Worm (Caenorhabditis elegans): ENCODE data around the gene D2096.10.
A peak's percentile ranks its signal among the peaks of the same experiment; 100 is the strongest.

The D2096.10 gene

DNA sequence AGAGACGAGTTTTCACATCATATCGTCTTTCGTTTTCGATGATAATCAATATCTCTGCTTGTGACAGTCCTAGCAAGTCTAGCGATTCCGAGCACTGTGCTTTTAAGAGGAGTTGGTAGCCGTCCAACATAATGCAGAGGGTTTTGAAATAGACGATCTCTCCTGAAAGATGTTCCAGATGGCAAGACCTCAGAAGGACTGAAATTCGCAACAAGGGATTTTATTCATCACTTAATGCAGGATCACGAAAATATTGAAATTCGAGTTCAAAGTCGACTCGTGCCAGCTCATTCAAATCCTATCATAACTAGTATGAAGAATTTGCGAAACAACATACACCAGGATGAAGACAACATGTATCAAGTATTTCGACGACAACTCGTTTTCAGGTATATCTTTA lies 11.5 kb downstream of the D2096.10 start, which contains the start of gene D2096.7 (continued):
- no peak for TF ChIP-seq nhr-237 (tag; optimal IDR thresholded peaks at IDR 0.05)
- no peak for TF ChIP-seq ces-1 (GFP tag; optimal IDR thresholded peaks at IDR 0.05)
- TF ChIP-seq jun-1 (tag; optimal IDR thresholded peaks at IDR 0.05) = no peak
- peak; percentile 89 for TF ChIP-seq Y105C5A.15 (GFP tag; IDR thresholded peaks at IDR 0.05)
- TF ChIP-seq dmd-8 (GFP tag; IDR thresholded peaks at IDR 0.05) = peak; percentile 64; the same call in 1 of the 2 replicates
- TF ChIP-seq lir-3 (tag; optimal IDR thresholded peaks at IDR 0.05) = no peak
- TF ChIP-seq fkh-10 (GFP tag; optimal IDR thresholded peaks at IDR 0.05) = no peak
- no peak for TF ChIP-seq nhr-25 (tag; optimal IDR thresholded peaks at IDR 0.05; ENCODE audit: borderline replicate concordance, insufficient read depth)
- TF ChIP-seq F44E2.7 (GFP tag; IDR thresholded peaks at IDR 0.05) = no peak
- TF ChIP-seq R02D3.7 (tag; optimal IDR thresholded peaks at IDR 0.05) = no peak
- peak; percentile 51 for TF ChIP-seq T20F7.1 (GFP tag; optimal IDR thresholded peaks at IDR 0.05)
- no peak for TF ChIP-seq pqm-1 (tag; optimal IDR thresholded peaks at IDR 0.05)
- TF ChIP-seq daf-12 (tag; optimal IDR thresholded peaks at IDR 0.05) = no peak
- TF ChIP-seq unc-130 (GFP tag; optimal IDR thresholded peaks at IDR 0.05) = peak; percentile 70
- peak; percentile 94 for TF ChIP-seq F49E8.2 (tag; optimal IDR thresholded peaks at IDR 0.05; ENCODE audit: borderline replicate concordance)
- TF ChIP-seq snpc-4 (tag; optimal IDR thresholded peaks at IDR 0.05) = no peak
- TF ChIP-seq ceh-20 (GFP tag; IDR thresholded peaks at IDR 0.05) = no peak
- no peak for TF ChIP-seq ceh-32 (tag; optimal IDR thresholded peaks at IDR 0.05; ENCODE audit: poor library complexity)
- peak; percentile 69 for TF ChIP-seq egl-43 (GFP tag; IDR thresholded peaks at IDR 0.05)
- no peak for TF ChIP-seq egl-27 (tag; optimal IDR thresholded peaks at IDR 0.05)
- 0 out of 2 replicates have a peak, but pooled peaks have one; percentile 23 for TF ChIP-seq ZK337.2 (GFP tag; IDR thresholded peaks at IDR 0.05)
- TF ChIP-seq lin-13 (GFP tag; optimal IDR thresholded peaks at IDR 0.05) = peak; percentile 64
- TF ChIP-seq attf-4 (tag; optimal IDR thresholded peaks at IDR 0.05) = no peak
- peak; percentile 58 for TF ChIP-seq nhr-102 (tag; optimal IDR thresholded peaks at IDR 0.05)
- TF ChIP-seq php-3 (GFP tag; IDR thresholded peaks at IDR 0.05) = no peak
- TF ChIP-seq lin-1 (GFP tag; IDR thresholded peaks at IDR 0.05) = 0 out of 2 replicates have a peak, but pooled peaks have one; percentile 40
- no peak for TF ChIP-seq hlh-11 (tag; optimal IDR thresholded peaks at IDR 0.05)
- TF ChIP-seq madf-9 (GFP tag; conservative IDR thresholded peaks at IDR 0.05) = no peak
- no peak for TF ChIP-seq hif-1 (tag; optimal IDR thresholded peaks at IDR 0.05)
- peak; percentile 69 for TF ChIP-seq T26A8.4 (GFP tag; IDR thresholded peaks at IDR 0.05)
- TF ChIP-seq dve-1 (tag; optimal IDR thresholded peaks at IDR 0.05; ENCODE audit: insufficient read depth) = no peak
- TF ChIP-seq gei-8 (GFP tag; optimal IDR thresholded peaks at IDR 0.05) = no peak
- TF ChIP-seq ceh-82 (tag; optimal IDR thresholded peaks at IDR 0.05) = no peak
- no peak for TF ChIP-seq unc-62 (GFP tag; optimal IDR thresholded peaks at IDR 0.05 in 1 of 2)
- TF ChIP-seq unc-62 (tag; optimal IDR thresholded peaks at IDR 0.05) = no peak
- no peak for TF ChIP-seq nhr-76 (tag; optimal IDR thresholded peaks at IDR 0.05)
- TF ChIP-seq ama-1 (optimal IDR thresholded peaks at IDR 0.05) = peak; percentile 89
- TF ChIP-seq nhr-41 (GFP tag; IDR thresholded peaks at IDR 0.05) = no peak
- TF ChIP-seq ztf-11 (tag; optimal IDR thresholded peaks at IDR 0.05) = no peak
- TF ChIP-seq dmd-9 (GFP tag; IDR thresholded peaks at IDR 0.05) = no peak
- TF ChIP-seq ztf-7 (tag; optimal IDR thresholded peaks at IDR 0.05) = no peak
- no peak for TF ChIP-seq F37D6.2 (tag; optimal IDR thresholded peaks at IDR 0.05)
- 0 out of 2 replicates have a peak, but pooled peaks have one; percentile 36 for TF ChIP-seq zfp-3 (GFP tag; conservative IDR thresholded peaks at IDR 0.05)
- no peak for TF ChIP-seq nhr-10 (tag; optimal IDR thresholded peaks at IDR 0.05)
- no peak for TF ChIP-seq nhr-28 (tag; optimal IDR thresholded peaks at IDR 0.05)
- TF ChIP-seq dpl-1 (GFP tag; optimal IDR thresholded peaks at IDR 0.05) = no peak
- peak; percentile 62 for TF ChIP-seq Y5F2A.4 (GFP tag; optimal IDR thresholded peaks at IDR 0.05)
- TF ChIP-seq nhr-11 (tag; optimal IDR thresholded peaks at IDR 0.05) = no peak
- TF ChIP-seq aha-1 (tag) = no peak
- no peak for TF ChIP-seq vab-7 (GFP tag; IDR thresholded peaks at IDR 0.05)
- no peak for TF ChIP-seq ceh-62 (tag; optimal IDR thresholded peaks at IDR 0.05)
- no peak for TF ChIP-seq F10B5.3 (tag; optimal IDR thresholded peaks at IDR 0.05)
- TF ChIP-seq lin-29 (GFP tag; IDR thresholded peaks at IDR 0.05) = no peak

Data from whole organism, L4 larva.